Fruit fly (Drosophila melanogaster): ENCODE results near the gene mthl10.

The mthl10 gene

dm6 chr3L:347641-348405 is 5.1 kb upstream of the mthl10 start (continued):
- TF ChIP-seq Dp (GFP tag; optimal IDR thresholded peaks at IDR 0.05) (no peak), CG12104 (GFP tag; optimal IDR thresholded peaks at IDR 0.05) (no peak), gfzf (GFP tag; optimal IDR thresholded peaks at IDR 0.05) (no peak)

dm6 chr3L:346656-347640 is 4.2 kb upstream of the mthl10 start, which contains the start of gene mth:
Gene mth (minus strand): TSS chr3L:346957.
- TF ChIP-seq fu2 (GFP tag; optimal IDR thresholded peaks at IDR 0.05), result peak; percentile 54
- peak; percentile 98 for TF ChIP-seq CG2129 (GFP tag; IDR thresholded peaks at IDR 0.05; ENCODE audit: partially characterized antibody)
- no peak for TF ChIP-seq CG32772 (GFP tag; IDR thresholded peaks at IDR 0.05)
- no peak for TF ChIP-seq Fer3 (tag; optimal IDR thresholded peaks at IDR 0.05)
- TF ChIP-seq ERR (GFP tag; optimal IDR thresholded peaks at IDR 0.05), result peak; percentile 26
- TF ChIP-seq mirr (GFP tag; optimal IDR thresholded peaks at IDR 0.05), result no peak
- TF ChIP-seq Tbp (GFP tag; optimal IDR thresholded peaks at IDR 0.05), result peak; percentile 40
- TF ChIP-seq dm (GFP tag; optimal IDR thresholded peaks at IDR 0.05), result peak; percentile 60
- TF ChIP-seq dmrt99B (tag; optimal IDR thresholded peaks at IDR 0.05), result peak; percentile 39
- TF ChIP-seq CG1602 (GFP tag; optimal IDR thresholded peaks at IDR 0.05), result peak; percentile 42
- peak; percentile 58 for TF ChIP-seq pho (GFP tag; optimal IDR thresholded peaks at IDR 0.05)
- no peak for TF ChIP-seq CG3163 (GFP tag; optimal IDR thresholded peaks at IDR 0.05)
- no peak for TF ChIP-seq Hey (tag; optimal IDR thresholded peaks at IDR 0.05)
- TF ChIP-seq CG9817 (tag; optimal IDR thresholded peaks at IDR 0.05), result peak; percentile 49
- no peak for TF ChIP-seq CG3726 (GFP tag; IDR thresholded peaks at IDR 0.05)
- TF ChIP-seq CG17359 (tag; optimal IDR thresholded peaks at IDR 0.05), result no peak
- TF ChIP-seq zfh2 (GFP tag; optimal IDR thresholded peaks at IDR 0.05), result peak; percentile 26
- no peak for TF ChIP-seq CG7556 (GFP tag; optimal IDR thresholded peaks at IDR 0.05)
- TF ChIP-seq Ets65A (GFP tag), result peak; percentile 97
- TF ChIP-seq CG10209 (GFP tag; optimal IDR thresholded peaks at IDR 0.05), result no peak
- peak; percentile 70 for TF ChIP-seq CG12391 (tag; optimal IDR thresholded peaks at IDR 0.05)
- TF ChIP-seq CG7357 (GFP tag; IDR thresholded peaks at IDR 0.05), result peak; percentile 94
- no peak for TF ChIP-seq CG4328 (GFP tag; optimal IDR thresholded peaks at IDR 0.05)
- TF ChIP-seq ems (GFP tag; optimal IDR thresholded peaks at IDR 0.05), result peak; percentile 45
- peak; percentile 97 for TF ChIP-seq nerfin-2 (GFP tag; IDR thresholded peaks at IDR 0.05; ENCODE audit: partially characterized antibody)
- TF ChIP-seq BEAF-32 (GFP tag; optimal IDR thresholded peaks at IDR 0.05), result peak; percentile 100
- TF ChIP-seq Sry-β (GFP tag; optimal IDR thresholded peaks at IDR 0.05), result no peak
- TF ChIP-seq Vsx1 (GFP tag; optimal IDR thresholded peaks at IDR 0.05), result no peak
- no peak for TF ChIP-seq klu (GFP tag; IDR thresholded peaks at IDR 0.05)
- TF ChIP-seq Bdp1 (GFP tag; optimal IDR thresholded peaks at IDR 0.05), result peak; percentile 29
- no peak for TF ChIP-seq lov (optimal IDR thresholded peaks at IDR 0.05)
- TF ChIP-seq lov (GFP tag; IDR thresholded peaks at IDR 0.05), result no peak
- TF ChIP-seq run (tag; optimal IDR thresholded peaks at IDR 0.05), result no peak
- peak; percentile 73 for TF ChIP-seq Myb (GFP tag; optimal IDR thresholded peaks at IDR 0.05)
- no peak for TF ChIP-seq CG16779 (GFP tag; IDR thresholded peaks at IDR 0.05)
- no peak for TF ChIP-seq CG7987 (GFP tag; optimal IDR thresholded peaks at IDR 0.05)
- TF ChIP-seq CG33557 (GFP tag; optimal IDR thresholded peaks at IDR 0.05), result peak; percentile 51
- no peak for TF ChIP-seq Ravus (GFP tag; IDR thresholded peaks at IDR 0.05)
- TF ChIP-seq CG15514 (GFP tag; optimal IDR thresholded peaks at IDR 0.05), result peak; percentile 91
- TF ChIP-seq CG6765 (GFP tag; optimal IDR thresholded peaks at IDR 0.05), result no peak
- no peak for TF ChIP-seq CG1529 (GFP tag; optimal IDR thresholded peaks at IDR 0.05)
- TF ChIP-seq caup (GFP tag; optimal IDR thresholded peaks at IDR 0.05; ENCODE audit: severe bottlenecking), result no peak
